Worm (Caenorhabditis elegans): ENCODE measurements around the gene ZK1127.13.
"Not testable (repeated sequence)": the region's sequence is repeated elsewhere in the genome, so short reads cannot be mapped to it uniquely, and the experiment has no call there.

ZK1127.13 gene

ce11 chrII:7072590-7073536 lies 19.8 kb downstream of the ZK1127.13 start (continued):
- TF ChIP-seq lin-11 (tag; optimal IDR thresholded peaks at IDR 0.05) (no peak), tbx-2 (tag; optimal IDR thresholded peaks at IDR 0.05) (peak; percentile 76), gmeb-2 (tag; optimal IDR thresholded peaks at IDR 0.05) (no peak), zip-5 (tag; optimal IDR thresholded peaks at IDR 0.05) (peak; percentile 89), T23F11.4 (GFP tag; optimal IDR thresholded peaks at IDR 0.05) (no peak), elt-4 (tag; optimal IDR thresholded peaks at IDR 0.05) (no peak), pat-9 (tag; optimal IDR thresholded peaks at IDR 0.05) (no peak), pqm-1 (tag; optimal IDR thresholded peaks at IDR 0.05) (no peak), npax-4 (tag; optimal IDR thresholded peaks at IDR 0.05) (no peak), ceh-6 (GFP tag; optimal IDR thresholded peaks at IDR 0.05) (no peak), eyg-1 (tag; optimal IDR thresholded peaks at IDR 0.05) (no peak), ets-4 (tag; optimal IDR thresholded peaks at IDR 0.05) (peak; percentile 84), rnt-1 (tag; optimal IDR thresholded peaks at IDR 0.05) (peak; percentile 82), syd-9 (tag; optimal IDR thresholded peaks at IDR 0.05) (peak; percentile 51), pha-2 (tag; optimal IDR thresholded peaks at IDR 0.05) (no peak), dmd-4 (tag; optimal IDR thresholded peaks at IDR 0.05; ENCODE audit: borderline replicate concordance) (no peak), dve-1 (tag; optimal IDR thresholded peaks at IDR 0.05) (no peak), ceh-19 (GFP tag; optimal IDR thresholded peaks at IDR 0.05) (no peak)

ce11 chrII:7073537-7073913 lies 20.4 kb downstream of the ZK1127.13 start, which contains the start of gene kat-1:
kat-1 (plus strand) TSS chrII:7073814.
- TF ChIP-seq unc-3 (GFP tag; conservative IDR thresholded peaks at IDR 0.05): no peak
- no peak for TF ChIP-seq unc-3 (tag; optimal IDR thresholded peaks at IDR 0.05)
- no peak for TF ChIP-seq pros-1 (tag; optimal IDR thresholded peaks at IDR 0.05)
- TF ChIP-seq pha-2 (tag; optimal IDR thresholded peaks at IDR 0.05): no peak
- TF ChIP-seq ceh-18 (tag; optimal IDR thresholded peaks at IDR 0.05): no peak
- no peak for TF ChIP-seq rnt-1 (tag; optimal IDR thresholded peaks at IDR 0.05)
- TF ChIP-seq ceh-48 (tag; optimal IDR thresholded peaks at IDR 0.05): no peak
- TF ChIP-seq ceh-9 (tag; optimal IDR thresholded peaks at IDR 0.05): no peak
- TF ChIP-seq K09A11.1 (tag; optimal IDR thresholded peaks at IDR 0.05; ENCODE audit: insufficient read depth): no peak

- no peak for TF ChIP-seq pha-2 (tag; optimal IDR thresholded peaks at IDR 0.05)
- TF ChIP-seq madf-2 (tag; optimal IDR thresholded peaks at IDR 0.05): no peak
- no peak for TF ChIP-seq ztf-16 (tag; optimal IDR thresholded peaks at IDR 0.05)
- no peak for TF ChIP-seq ceh-22 (tag; optimal IDR thresholded peaks at IDR 0.05)
- TF ChIP-seq K02D7.2 (tag; optimal IDR thresholded peaks at IDR 0.05): no peak
- TF ChIP-seq C08G9.2 (tag; optimal IDR thresholded peaks at IDR 0.05): no peak
- no peak for TF ChIP-seq pax-1 (tag; optimal IDR thresholded peaks at IDR 0.05)
- no peak for TF ChIP-seq F13H6.1 (tag; optimal IDR thresholded peaks at IDR 0.05)
- TF ChIP-seq lin-11 (tag; optimal IDR thresholded peaks at IDR 0.05): no peak
- TF ChIP-seq ceh-9 (tag; optimal IDR thresholded peaks at IDR 0.05): no peak
- no peak for TF ChIP-seq C38D4.7 (GFP tag; optimal IDR thresholded peaks at IDR 0.05)
- no peak for TF ChIP-seq pros-1 (tag; optimal IDR thresholded peaks at IDR 0.05)
These were observed 22.6 kb downstream of the ZK1127.13 start, which contains the start of gene T02G5.7 for ce11 chrII:7075564-7076228. T02G5.7 (plus strand) TSS chrII:7075614.

DNA sequence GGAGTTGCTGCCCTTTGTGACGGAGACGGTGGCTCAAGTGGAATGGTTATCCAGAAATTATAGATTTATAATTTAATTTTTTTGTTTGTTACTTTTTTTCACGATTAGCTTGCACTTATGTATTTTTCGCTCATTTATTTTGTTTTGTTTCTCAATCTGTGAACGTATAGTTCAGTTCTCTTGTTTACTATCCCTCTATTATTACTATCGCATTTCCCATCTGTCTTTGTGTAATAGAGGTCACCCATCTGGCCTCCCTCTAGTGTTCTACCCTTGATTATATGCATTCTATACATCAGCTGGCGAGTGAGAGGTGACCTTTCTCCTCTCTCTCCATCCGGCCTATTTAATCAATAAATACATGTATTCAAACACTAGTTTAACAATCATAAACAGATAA lies 30.9 kb downstream of the ZK1127.13 start, which contains the start of the genes T02G5.14 and T02G5.15:
Gene T02G5.14 (plus strand): TSS at position 301 of the 400 bp plus-strand sequence.
Gene T02G5.15 (plus strand): TSS at position 301 of the 400 bp plus-strand sequence.
- not testable (repeated sequence) for TF ChIP-seq ceh-45 (GFP tag; IDR thresholded peaks at IDR 0.05); pax-1 (tag; optimal IDR thresholded peaks at IDR 0.05); nfya-1 (tag; optimal IDR thresholded peaks at IDR 0.05)
